Worm (Caenorhabditis elegans): ENCODE results near the gene aat-6.

The aat-6 gene

DNA sequence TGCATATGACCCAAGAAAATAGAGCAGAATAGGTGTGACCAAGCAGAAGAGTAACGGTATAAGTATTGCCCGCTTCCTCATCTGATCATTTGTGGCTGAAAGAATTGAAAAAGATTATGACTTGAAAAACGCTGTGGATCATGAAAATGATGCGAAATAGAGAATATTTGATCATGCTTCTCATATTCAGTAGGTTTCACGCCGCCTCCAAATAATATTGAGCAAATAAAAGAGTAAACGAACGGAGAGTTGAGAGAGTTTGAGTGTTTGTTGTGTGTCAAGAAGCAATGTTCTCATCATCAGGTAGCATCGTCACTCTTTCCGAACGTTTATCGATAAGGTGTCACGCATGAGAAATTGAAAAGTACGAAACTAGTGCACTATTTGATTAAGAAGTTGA lies 25.8 kb upstream of the aat-6 start, which contains the start of gene htrl-1:
TSS of gene htrl-1 (minus strand) at position 101 of the 400 bp plus-strand sequence.
- no peak for TF ChIP-seq nhr-179 (tag; optimal IDR thresholded peaks at IDR 0.05)
- TF ChIP-seq rec-8 (tag; optimal IDR thresholded peaks at IDR 0.05), result no peak
- no peak for TF ChIP-seq F39B2.1 (GFP tag; IDR thresholded peaks at IDR 0.05)
- TF ChIP-seq hlh-26 (GFP tag; conservative IDR thresholded peaks at IDR 0.05), result no peak
- no peak for TF ChIP-seq die-1 (tag; optimal IDR thresholded peaks at IDR 0.05)
- no peak for TF ChIP-seq fkh-3 (tag; optimal IDR thresholded peaks at IDR 0.05)

DNA sequence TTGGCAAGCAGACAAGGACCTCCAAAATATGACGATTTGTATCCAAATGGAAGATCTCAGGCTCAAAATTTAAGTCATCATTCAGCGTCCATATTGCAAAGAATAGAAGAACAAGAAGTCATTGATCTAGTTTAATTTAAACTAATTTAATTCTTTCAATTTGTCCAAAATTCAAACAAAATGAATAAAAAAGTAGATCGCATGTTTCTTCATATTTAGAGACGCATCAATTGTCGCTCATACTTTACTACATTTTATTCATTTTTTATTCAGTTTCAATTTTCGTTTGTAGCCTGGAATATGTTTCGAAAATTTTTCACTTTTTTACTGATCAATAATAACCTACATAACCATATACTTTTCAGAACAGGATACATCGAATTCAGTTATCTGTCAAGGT lies 22.0 kb upstream of the aat-6 start, which contains the start of gene T11F9.21:
TSS of gene T11F9.21 (plus strand) at position 301 of the 400 bp plus-strand sequence.
- no peak for TF ChIP-seq F49E8.2 (tag; optimal IDR thresholded peaks at IDR 0.05; ENCODE audit: insufficient read depth)
- TF ChIP-seq repo-1 (tag; optimal IDR thresholded peaks at IDR 0.05), result no peak
- TF ChIP-seq madf-6 (GFP tag; IDR thresholded peaks at IDR 0.05), result no peak
- TF ChIP-seq zim-3 (tag; optimal IDR thresholded peaks at IDR 0.05), result no peak
- TF ChIP-seq B0035.1 (tag; optimal IDR thresholded peaks at IDR 0.05), result no peak
- TF ChIP-seq egl-44 (GFP tag; IDR thresholded peaks at IDR 0.05), result no peak
- TF ChIP-seq pha-4 (tag; optimal IDR thresholded peaks at IDR 0.05), result no peak
- no peak for TF ChIP-seq hmg-20 (GFP tag; IDR thresholded peaks at IDR 0.05)

DNA sequence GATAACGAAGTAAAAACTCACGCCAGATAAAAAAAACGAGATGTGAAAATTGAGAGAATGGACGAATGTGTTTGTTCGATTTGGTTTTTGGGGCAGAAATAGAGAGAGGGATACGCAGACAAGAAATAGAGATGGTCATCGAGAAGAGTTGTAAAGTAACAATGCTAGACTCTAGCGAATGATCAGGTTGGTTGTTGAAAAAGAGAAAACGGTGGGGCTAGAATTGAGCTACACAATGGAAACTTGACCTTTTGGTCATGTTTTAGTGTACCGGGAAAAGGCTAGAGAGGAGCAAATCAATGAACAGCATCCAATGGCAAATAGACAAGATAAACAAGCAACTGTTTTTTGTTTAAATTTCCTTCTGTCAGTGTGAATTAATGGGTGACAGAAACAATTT lies 19.9 kb upstream of the aat-6 start, which contains the start of gene dhs-19:
TSS of gene dhs-19 (minus strand) at position 101 of the 400 bp plus-strand sequence.
- TF ChIP-seq nhr-120 (GFP tag; IDR thresholded peaks at IDR 0.05), result no peak
- no peak for TF ChIP-seq bed-1 (GFP tag; IDR thresholded peaks at IDR 0.05)

DNA sequence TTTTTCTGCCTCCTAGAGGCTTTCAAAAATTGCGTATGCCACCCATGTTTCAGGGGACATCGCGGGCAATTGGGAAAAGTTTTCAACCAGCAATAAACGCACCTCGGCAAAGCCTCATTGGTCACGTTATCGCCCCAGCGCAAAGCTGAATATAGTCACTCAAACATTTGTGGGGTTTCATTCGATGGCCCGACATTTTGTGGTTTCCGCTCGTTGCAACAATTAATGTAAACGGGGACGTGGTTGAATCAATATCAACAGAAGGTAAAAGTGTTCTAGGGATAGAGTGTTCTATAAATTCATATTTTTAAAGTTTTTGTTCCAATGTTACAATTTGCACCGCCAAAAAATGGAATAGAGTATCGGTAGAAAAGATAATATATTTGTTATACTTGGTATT lies 17.8 kb upstream of the aat-6 start:
- TF ChIP-seq akir-1 (GFP tag; optimal IDR thresholded peaks at IDR 0.05) (no peak), snpc-4 (GFP tag; optimal IDR thresholded peaks at IDR 0.05) (no peak), snpc-4 (tag; optimal IDR thresholded peaks at IDR 0.05) (peak in 3 of 4 experiments; percentile 2 to 83 (median 70)), F49E8.2 (tag; optimal IDR thresholded peaks at IDR 0.05; ENCODE audit: insufficient read depth) (no peak), snpc-1.1 (tag; optimal IDR thresholded peaks at IDR 0.05; ENCODE audit: insufficient read depth) (peak; percentile 66), zim-3 (tag; optimal IDR thresholded peaks at IDR 0.05) (no peak), hmg-1.2 (GFP tag; IDR thresholded peaks at IDR 0.05) (no peak), C17E4.6 (GFP tag; IDR thresholded peaks at IDR 0.05) (no peak)

DNA sequence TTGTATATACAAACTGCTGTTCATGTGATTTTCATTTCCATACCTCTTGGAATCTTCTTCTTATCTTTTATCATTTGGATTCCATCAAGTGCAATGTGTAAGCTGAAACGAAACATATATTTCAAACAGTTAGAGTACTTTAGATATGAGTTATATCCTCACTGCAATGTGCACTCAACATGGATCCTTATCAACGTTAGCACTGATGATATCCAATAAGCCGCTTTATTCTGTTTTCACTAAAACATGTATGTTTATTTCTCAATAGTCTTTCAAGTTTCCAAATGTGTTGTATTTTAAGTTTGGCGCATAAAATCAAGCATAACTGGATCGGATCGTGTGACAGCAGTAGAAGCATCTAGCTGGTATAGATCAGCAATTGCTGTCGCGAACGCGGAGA lies 16.2 kb upstream of the aat-6 start, which contains the start of gene T11F9.10:
TSS of gene T11F9.10 (plus strand) at position 301 of the 400 bp plus-strand sequence.
- TF ChIP-seq ceh-91 (GFP tag; IDR thresholded peaks at IDR 0.05), result no peak

DNA sequence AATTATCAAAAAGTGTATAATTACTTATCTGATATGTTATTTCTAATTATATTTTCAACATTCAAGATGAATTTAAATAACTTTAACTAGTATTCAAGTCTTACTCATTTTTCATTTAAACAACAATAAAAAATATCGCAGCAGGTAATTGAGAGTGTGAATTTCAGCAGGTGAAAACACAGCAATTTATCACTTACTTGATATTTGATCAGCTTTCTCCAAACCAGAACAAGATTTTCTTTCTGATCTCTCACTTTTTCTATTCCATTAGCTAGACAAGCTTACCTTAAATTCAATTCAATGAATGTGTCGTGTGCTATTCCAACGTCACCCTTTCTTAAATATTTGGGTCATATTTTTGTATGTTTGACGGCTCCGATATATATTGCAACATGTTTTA lies 15.1 kb upstream of the aat-6 start, which contains the start of gene srh-1:
TSS of gene srh-1 (plus strand) at position 301 of the 400 bp plus-strand sequence.
- no peak for TF ChIP-seq bed-1 (GFP tag; IDR thresholded peaks at IDR 0.05)
- no peak for TF ChIP-seq hmg-20 (GFP tag; IDR thresholded peaks at IDR 0.05)
- TF ChIP-seq nfyb-1 (GFP tag; IDR thresholded peaks at IDR 0.05), result no peak
- no peak for TF ChIP-seq dpff-1 (tag; optimal IDR thresholded peaks at IDR 0.05)

DNA sequence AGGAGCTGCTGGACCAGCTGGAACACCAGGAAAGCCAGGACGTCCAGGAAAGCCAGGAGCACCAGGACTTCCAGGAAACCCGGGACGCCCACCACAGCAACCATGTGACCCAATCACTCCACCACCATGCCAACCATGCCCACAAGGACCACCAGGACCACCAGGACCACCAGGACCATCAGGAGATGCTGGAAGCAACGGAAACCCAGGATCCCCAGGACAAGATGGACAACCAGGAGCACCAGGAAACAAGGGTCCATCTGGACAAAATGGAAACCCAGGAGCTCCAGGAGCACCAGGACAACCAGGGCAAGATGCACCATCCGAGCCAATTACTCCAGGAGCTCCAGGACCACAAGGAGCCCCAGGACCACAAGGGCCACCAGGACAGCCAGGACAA lies 13.9 kb upstream of the aat-6 start:
- TF ChIP-seq D2030.7 (GFP tag; IDR thresholded peaks at IDR 0.05) (no peak), lag-1 (GFP tag; IDR thresholded peaks at IDR 0.05) (no peak), ztf-18 (tag; optimal IDR thresholded peaks at IDR 0.05) (no peak), akir-1 (GFP tag; optimal IDR thresholded peaks at IDR 0.05) (no peak), hlh-26 (GFP tag; conservative IDR thresholded peaks at IDR 0.05) (no peak), hmg-20 (GFP tag; IDR thresholded peaks at IDR 0.05) (0 out of 2 replicates have a peak, but pooled peaks have one; percentile 6), Y53F4B.3 (GFP tag; IDR thresholded peaks at IDR 0.05) (no peak), egl-18 (GFP tag; IDR thresholded peaks at IDR 0.05) (no peak), ccch-3 (GFP tag; optimal IDR thresholded peaks at IDR 0.05) (no peak), ztf-6 (GFP tag; IDR thresholded peaks at IDR 0.05) (no peak), athp-1 (tag; optimal IDR thresholded peaks at IDR 0.05) (no peak), ekl-4 (GFP tag; IDR thresholded peaks at IDR 0.05) (no peak), sea-2 (GFP tag; IDR thresholded peaks at IDR 0.05) (no peak), madf-10 (tag; optimal IDR thresholded peaks at IDR 0.05) (no peak), hsf-1 (GFP tag; IDR thresholded peaks at IDR 0.05) (no peak), egrh-3 (GFP tag; IDR thresholded peaks at IDR 0.05) (peak; percentile 62; the same call in 1 of the 2 replicates)

All from whole organism, young adult.